Worm (Caenorhabditis elegans) whole organism, L4 larva: Measurements from ENCODE around the gene ZC116.1.

Experiments
- D1046.2 ChIP-seq: fragments of 200-800 bp; sonication (Bioruptor generic); IDR thresholded peaks from 2 replicates; pipeline ENCODE4 v1.3.6; 2022; ENCODE audit warnings: missing genetic modification characterization, missing compliant biosample characterization
- F37D6.2 ChIP-seq: sonication (generic microtip); optimal IDR thresholded peaks from 2 replicates; lab custom pipeline; 2016; ENCODE audit warnings: mild to moderate bottlenecking, missing genetic modification characterization, missing compliant biosample characterization
- F44E2.7 ChIP-seq: fragments of 200-800 bp; sonication (Bioruptor generic); IDR thresholded peaks from 2 replicates; pipeline ENCODE4 v2.1.2; 2022; ENCODE audit warnings: missing genetic modification characterization, missing compliant biosample characterization
- T20F7.1 ChIP-seq: fragments of 200-800 bp; sonication (Bioruptor generic); optimal IDR thresholded peaks from 2 replicates; lab custom pipeline; 2018; ENCODE audit warnings: mild to moderate bottlenecking, missing genetic modification characterization, missing compliant biosample characterization
- T26A8.4 ChIP-seq: fragments of 200-800 bp; sonication (Bioruptor generic); IDR thresholded peaks from 2 replicates; pipeline ENCODE4 v1.3.6; 2022; ENCODE audit warnings: missing genetic modification characterization, missing compliant biosample characterization
- Y75B8A.6 ChIP-seq: fragments of 200-800 bp; sonication (Bioruptor generic); IDR thresholded peaks from 2 replicates; pipeline ENCODE4 v1.3.6; 2022; ENCODE audit warnings: missing genetic modification reagents, missing genetic modification characterization, missing compliant biosample characterization
- aha-1 ChIP-seq: fragments of 150-350 bp; peaks from one replicate; lab custom pipeline; 2014; ENCODE audit warnings: missing biosample characterization, missing genetic modification characterization
- aly-2 ChIP-seq: sonication (generic microtip); optimal IDR thresholded peaks from 2 replicates; lab custom pipeline; 2018; ENCODE audit warnings: missing biosample characterization, missing genetic modification characterization
- arid-1 ChIP-seq: fragments of 200-800 bp; sonication (Bioruptor generic); conservative IDR thresholded peaks from 2 replicates; pipeline ENCODE4 v1.3.6; 2022; ENCODE audit warnings: missing genetic modification reagents, missing genetic modification characterization, missing compliant biosample characterization
- ceh-28 ChIP-seq: fragments of 150-350 bp; optimal IDR thresholded peaks from 2 replicates; lab custom pipeline; 2014; ENCODE audit warnings: missing biosample characterization, missing genetic modification reagents, missing genetic modification characterization
- ceh-32 ChIP-seq: sonication (generic microtip); optimal IDR thresholded peaks from 2 replicates; lab custom pipeline; 2016; ENCODE audit warnings: mild to moderate bottlenecking, missing genetic modification characterization, missing compliant biosample characterization; ENCODE audit not compliant: poor library complexity
- ceh-62 ChIP-seq: sonication (generic microtip); optimal IDR thresholded peaks from 2 replicates; lab custom pipeline; 2017; ENCODE audit warnings: missing biosample characterization, missing genetic modification characterization
- daf-12 ChIP-seq: fragments of 150-350 bp; optimal IDR thresholded peaks from 2 replicates; lab custom pipeline; 2014; ENCODE audit warnings: missing biosample characterization, missing genetic modification reagents, missing genetic modification characterization
- daf-8 ChIP-seq: fragments of 200-800 bp; sonication (Bioruptor generic); IDR thresholded peaks from 2 replicates; pipeline ENCODE4 v1.3.6; 2022; ENCODE audit warnings: missing genetic modification characterization, missing compliant biosample characterization
- dpl-1 ChIP-seq: fragments of 150-350 bp; optimal IDR thresholded peaks from 2 replicates; lab custom pipeline; 2014; ENCODE audit warnings: missing biosample characterization, missing genetic modification reagents, missing genetic modification characterization
- duxl-1 ChIP-seq: sonication (generic microtip); optimal IDR thresholded peaks from 2 replicates; lab custom pipeline; 2016; ENCODE audit warnings: mild to moderate bottlenecking, missing genetic modification characterization, moderate library complexity, missing compliant biosample characterization; ENCODE audit not compliant: poor library complexity
- egl-27 ChIP-seq: sonication (generic microtip); optimal IDR thresholded peaks from 3 replicates; lab custom pipeline; 2017; ENCODE audit warnings: missing biosample characterization, missing genetic modification reagents, missing genetic modification characterization
- egl-43 ChIP-seq: fragments of 200-800 bp; sonication (Bioruptor generic); IDR thresholded peaks from 2 replicates; pipeline ENCODE4 v1.3.6; 2022; ENCODE audit warnings: missing genetic modification reagents, missing genetic modification characterization, missing compliant biosample characterization
- fos-1 ChIP-seq: fragments of 150-350 bp; optimal IDR thresholded peaks from 2 replicates; lab custom pipeline; 2014; ENCODE audit warnings: missing biosample characterization, missing genetic modification characterization
- hlh-11 ChIP-seq: fragments of 200-800 bp; sonication (Bioruptor generic); optimal IDR thresholded peaks from 2 replicates; lab custom pipeline; 2018; ENCODE audit warnings: mild to moderate bottlenecking, missing genetic modification characterization, missing compliant biosample characterization
- lim-7 ChIP-seq: fragments of 200-800 bp; sonication (Bioruptor generic); IDR thresholded peaks from 2 replicates; pipeline ENCODE4 v1.3.6; 2022; ENCODE audit warnings: missing genetic modification characterization, missing compliant biosample characterization
- lin-1 ChIP-seq: fragments of 200-800 bp; sonication (Bioruptor generic); IDR thresholded peaks from 2 replicates; pipeline ENCODE4 v1.3.6; 2022; ENCODE audit warnings: missing genetic modification reagents, missing genetic modification characterization, missing compliant biosample characterization
- lin-15B ChIP-seq: fragments of 150-350 bp; sonication (generic microtip); optimal IDR thresholded peaks from 3 replicates; lab custom pipeline; 2014; ENCODE audit warnings: missing biosample characterization, missing genetic modification characterization
- lin-38 ChIP-seq: fragments of 200-800 bp; sonication (Bioruptor generic); IDR thresholded peaks from 2 replicates; pipeline ENCODE4 v1.3.6; 2022; ENCODE audit warnings: missing genetic modification reagents, missing genetic modification characterization, missing compliant biosample characterization
- lsy-2 ChIP-seq, 2 experiments: fragments of 150-350 bp in 1 of 2; sonication (generic microtip) in 1 of 2; optimal IDR thresholded peaks; 2 replicates each; lab custom pipeline; 2014 to 2017; ENCODE audit warnings: missing biosample characterization in 2 of 2, missing genetic modification characterization in 2 of 2
- madf-5 ChIP-seq, 2 experiments: fragments of 200-800 bp; sonication (Bioruptor generic); IDR thresholded peaks; 2 replicates each; pipeline ENCODE4 v1.3.6; 2022; ENCODE audit warnings: missing compliant biosample characterization in 2 of 2, missing genetic modification characterization in 2 of 2
- mep-1 ChIP-seq: fragments of 150-350 bp; sonication (generic microtip); optimal IDR thresholded peaks from 3 replicates; lab custom pipeline; 2014; ENCODE audit warnings: missing biosample characterization, missing genetic modification characterization
- mes-2 ChIP-seq: sonication (generic microtip); optimal IDR thresholded peaks from 2 replicates; lab custom pipeline; 2016; ENCODE audit warnings: missing genotype, mild to moderate bottlenecking, missing genetic modification characterization, missing compliant biosample characterization; ENCODE audit not compliant: poor library complexity, severe bottlenecking
- nhr-10 ChIP-seq: fragments of 150-350 bp; optimal IDR thresholded peaks from 2 replicates; lab custom pipeline; 2014; ENCODE audit warnings: missing biosample characterization, missing genetic modification characterization
- nhr-102 ChIP-seq: sonication (generic microtip); optimal IDR thresholded peaks from 2 replicates; lab custom pipeline; 2016; ENCODE audit warnings: mild to moderate bottlenecking, missing genetic modification characterization, moderate library complexity, missing compliant biosample characterization
- nhr-11 ChIP-seq: fragments of 150-350 bp; optimal IDR thresholded peaks from 2 replicates; lab custom pipeline; 2014; ENCODE audit warnings: missing biosample characterization, missing genetic modification characterization
- nhr-237 ChIP-seq: sonication (generic microtip); optimal IDR thresholded peaks from 2 replicates; lab custom pipeline; 2017; ENCODE audit warnings: missing biosample characterization, missing genetic modification characterization
- nhr-48 ChIP-seq: sonication (generic microtip); optimal IDR thresholded peaks from 2 replicates; lab custom pipeline; 2016; ENCODE audit warnings: mild to moderate bottlenecking, missing genetic modification characterization, missing compliant biosample characterization
- pqm-1 ChIP-seq: sonication (generic microtip); optimal IDR thresholded peaks from 2 replicates; lab custom pipeline; 2017; ENCODE audit warnings: missing biosample characterization, missing genetic modification characterization
- rbr-2 ChIP-seq: sonication (generic microtip); optimal IDR thresholded peaks from 2 replicates; lab custom pipeline; 2016; ENCODE audit warnings: missing genotype, missing genetic modification characterization, missing compliant biosample characterization
- saeg-2 ChIP-seq: fragments of 200-800 bp; sonication (Bioruptor generic); IDR thresholded peaks from 2 replicates; pipeline ENCODE4 v1.3.6; 2022; ENCODE audit warnings: missing genetic modification reagents, missing genetic modification characterization, missing compliant biosample characterization
- sdz-12 ChIP-seq: fragments of 200-800 bp; sonication (Bioruptor generic); optimal IDR thresholded peaks from 2 replicates; lab custom pipeline; 2018; ENCODE audit warnings: mild to moderate bottlenecking, missing genetic modification characterization, missing compliant biosample characterization
- set-16 ChIP-seq: fragments of 200-800 bp; sonication (Bioruptor generic); IDR thresholded peaks from 2 replicates; pipeline ENCODE4 v1.3.6; 2022; ENCODE audit warnings: missing genetic modification reagents, missing genetic modification characterization, missing compliant biosample characterization
- skn-1 ChIP-seq: fragments of 150-350 bp; optimal IDR thresholded peaks from 2 replicates; lab custom pipeline; 2014; ENCODE audit warnings: missing biosample characterization, missing genetic modification characterization
- snpc-1.2 ChIP-seq: fragments of 200-800 bp; sonication (Bioruptor generic); IDR thresholded peaks from 2 replicates; pipeline ENCODE4 v1.3.6; 2022; ENCODE audit warnings: missing genetic modification reagents, missing genetic modification characterization, missing compliant biosample characterization
- snpc-4 ChIP-seq: fragments of 150-350 bp; optimal IDR thresholded peaks from 2 replicates; lab custom pipeline; 2014; ENCODE audit warnings: missing biosample characterization, missing genetic modification characterization
- tra-1 ChIP-seq: fragments of 200-800 bp; sonication (Bioruptor generic); IDR thresholded peaks from 2 replicates; pipeline ENCODE4 v1.3.6; 2022; ENCODE audit warnings: missing genetic modification reagents, missing genetic modification characterization, missing compliant biosample characterization
- unc-39 ChIP-seq: sonication (generic microtip); optimal IDR thresholded peaks from 2 replicates; lab custom pipeline; 2017; ENCODE audit warnings: missing biosample characterization, missing genetic modification characterization
- unc-62 ChIP-seq, 3 experiments: fragments of 150-350 bp in 1 of 3; sonication (generic microtip); optimal IDR thresholded peaks in 2 of 3; peaks in 1 of 3; 1 replicate in 1 of 3; 2 replicates in 2 of 3; lab custom pipeline; 2014 to 2017; ENCODE audit warnings: missing biosample characterization in 3 of 3, missing genetic modification characterization in 3 of 3, missing genetic modification reagents in 3 of 3, missing genotype in 1 of 3
- zag-1 ChIP-seq: fragments of 150-350 bp; optimal IDR thresholded peaks from 2 replicates; lab custom pipeline; 2014; ENCODE audit warnings: missing biosample characterization, missing genetic modification characterization
- zfp-2 ChIP-seq: sonication (generic microtip); optimal IDR thresholded peaks from 2 replicates; lab custom pipeline; 2016; ENCODE audit warnings: mild to moderate bottlenecking, missing genetic modification characterization, missing compliant biosample characterization
- zfp-3 ChIP-seq: fragments of 200-800 bp; sonication (Bioruptor generic); conservative IDR thresholded peaks from 2 replicates; pipeline ENCODE4 v1.3.6; 2022; ENCODE audit warnings: missing genetic modification reagents, missing genetic modification characterization, missing compliant biosample characterization
- zip-2 ChIP-seq: fragments of 150-350 bp; optimal IDR thresholded peaks from 2 replicates; lab custom pipeline; 2014; ENCODE audit warnings: missing biosample characterization, missing genetic modification characterization
- ztf-11 ChIP-seq: fragments of 150-350 bp; optimal IDR thresholded peaks from 2 replicates; lab custom pipeline; 2014; ENCODE audit warnings: missing biosample characterization, missing genetic modification characterization
- ztf-7 ChIP-seq: fragments of 150-350 bp; optimal IDR thresholded peaks from 2 replicates; lab custom pipeline; 2014; ENCODE audit warnings: missing biosample characterization, missing genetic modification characterization

The ZC116.1 gene

ce11 chrV:12658142-12658541 lies 48.5 kb downstream of the ZC116.1 start, which contains the start of gene W05B10.6:
Gene W05B10.6, minus strand, starts transcription at chrV:12658242.
- no peak for TF ChIP-seq sdz-12 (GFP tag; lab: Kevin White, UChicago)
- no peak for TF ChIP-seq nhr-102 (tag; lab: Kevin White, UChicago)
- TF ChIP-seq zip-2 (tag; lab: Kevin White, UChicago): no peak
- no peak for TF ChIP-seq ceh-62 (tag; lab: Kevin White, UChicago)
- TF ChIP-seq ztf-7: no peak
- no peak for TF ChIP-seq skn-1
- TF ChIP-seq lin-1 (GFP tag; lab: Robert Waterston, UW): no peak
- no peak for TF ChIP-seq Y75B8A.6 (GFP tag; lab: Robert Waterston, UW)
- TF ChIP-seq aha-1 (tag; lab: Kevin White, UChicago): no peak
- TF ChIP-seq T20F7.1 (GFP tag; lab: Kevin White, UChicago): no peak

ce11 chrV:12659426-12659825 lies 49.8 kb downstream of the ZC116.1 start, which contains the start of gene ccch-3:
Gene ccch-3, minus strand, starts transcription at chrV:12659687.
- TF ChIP-seq T26A8.4 (GFP tag; lab: Robert Waterston, UW) (no peak), lin-15B (tag; lab: Kevin White, UChicago) (no peak), rbr-2 (tag; lab: Kevin White, UChicago) (peak; percentile 70), daf-12 (no peak), nhr-237 (tag; lab: Kevin White, UChicago) (no peak), madf-5 (GFP tag; IDR thresholded peaks at IDR 0.05; lab: Robert Waterston, UW) (no peak), lin-38 (peak; percentile 77), D1046.2 (GFP tag; lab: Robert Waterston, UW) (no peak), F37D6.2 (tag; lab: Kevin White, UChicago) (no peak), fos-1 (tag; lab: Kevin White, UChicago) (no peak), unc-62 (GFP tag; optimal IDR thresholded peaks at IDR 0.05 in 1 of 2; lab: Kevin White, UChicago) (no peak), unc-62 (tag; optimal IDR thresholded peaks at IDR 0.05; lab: Kevin White, UChicago) (no peak), Y75B8A.6 (GFP tag; lab: Robert Waterston, UW) (0 out of 2 replicates have a peak, but pooled peaks have one; percentile 56), zfp-2 (tag; lab: Kevin White, UChicago) (no peak), aly-2 (tag; lab: Kevin White, UChicago) (no peak), hlh-11 (tag; lab: Kevin White, UChicago) (peak; percentile 50), unc-39 (tag; lab: Kevin White, UChicago) (no peak), ceh-32 (tag; lab: Kevin White, UChicago) (no peak), snpc-1.2 (GFP tag; lab: Robert Waterston, UW) (peak; percentile 63; the same call in 1 of the 2 replicates), nhr-48 (tag; lab: Kevin White, UChicago) (no peak), F44E2.7 (GFP tag; lab: Robert Waterston, UW) (no peak), arid-1 (0 out of 2 replicates have a peak, but pooled peaks have one; percentile 17), lsy-2 (tag; optimal IDR thresholded peaks at IDR 0.05; lab: Kevin White, UChicago) (peak in 1 of 2 experiments; percentile 86), aha-1 (tag; lab: Kevin White, UChicago) (no peak), ztf-11 (tag; lab: Kevin White, UChicago) (no peak), mes-2 (tag; lab: Kevin White, UChicago) (peak; percentile 87), lim-7 (GFP tag; lab: Robert Waterston, UW) (no peak), daf-8 (no peak), egl-27 (no peak), nhr-11 (peak; percentile 51), set-16 (GFP tag; lab: Robert Waterston, UW) (no peak), dpl-1 (GFP tag; lab: Kevin White, UChicago) (peak; percentile 70), lin-1 (GFP tag; lab: Robert Waterston, UW) (no peak), ceh-28 (tag; lab: Kevin White, UChicago) (no peak), snpc-4 (no peak), zfp-3 (GFP tag; lab: Robert Waterston, UW) (no peak), saeg-2 (GFP tag; lab: Robert Waterston, UW) (no peak), pqm-1 (no peak), ceh-62 (tag; lab: Kevin White, UChicago) (no peak), mep-1 (tag; lab: Kevin White, UChicago) (peak; percentile 78), T20F7.1 (GFP tag; lab: Kevin White, UChicago) (peak; percentile 81), duxl-1 (no peak), tra-1 (GFP tag; lab: Robert Waterston, UW) (no peak), zag-1 (no peak), nhr-10 (tag; lab: Kevin White, UChicago) (no peak), egl-43 (GFP tag; lab: Robert Waterston, UW) (no peak)
